Fruit fly (Drosophila melanogaster) whole organism, embryonic: ENCODE results near the gene Lamtor5.

Experiments used
- Asciz ChIP-seq: fragments of 200-800 bp; sonication (Bioruptor generic); optimal IDR thresholded peaks from 2 replicates; lab custom pipeline; 2017; ENCODE audit warnings: missing biosample characterization, mild to moderate bottlenecking, missing genetic modification characterization, missing genetic modification reagents
- C15 ChIP-seq: fragments of 200-800 bp; sonication (Bioruptor generic); IDR thresholded peaks from 3 replicates; pipeline ENCODE4 v1.3.6; 2022; ENCODE audit warnings: missing biosample characterization, missing genetic modification characterization
- CG10431 ChIP-seq: fragments of 200-800 bp; sonication (Bioruptor generic); optimal IDR thresholded peaks from 3 replicates; lab custom pipeline; 2018; ENCODE audit warnings: missing biosample characterization, mild to moderate bottlenecking, missing genetic modification characterization
- CG11085 ChIP-seq: fragments of 200-800 bp; sonication (Bioruptor generic); IDR thresholded peaks from 2 replicates; pipeline ENCODE4 v1.3.6; 2022; ENCODE audit warnings: missing biosample characterization, missing genetic modification characterization
- CG12219 ChIP-seq: fragments of 200-800 bp; sonication (Bioruptor generic); optimal IDR thresholded peaks from 3 replicates; lab custom pipeline; 2018; ENCODE audit warnings: missing biosample characterization, mild to moderate bottlenecking, missing genetic modification characterization
- CG12769 ChIP-seq: fragments of 200-800 bp; sonication (Bioruptor generic); optimal IDR thresholded peaks from 2 replicates; lab custom pipeline; 2019; ENCODE audit warnings: missing biosample characterization, mild to moderate bottlenecking, missing genetic modification characterization, moderate library complexity
- CG13775 ChIP-seq: fragments of 200-800 bp; sonication (Bioruptor generic); optimal IDR thresholded peaks from 3 replicates; lab custom pipeline; 2017; ENCODE audit warnings: missing biosample characterization, mild to moderate bottlenecking, missing genetic modification characterization
- CG14667 ChIP-seq: fragments of 200-800 bp; sonication (Bioruptor generic); IDR thresholded peaks from 2 replicates; pipeline ENCODE4 v1.3.6; 2022; ENCODE audit warnings: missing biosample characterization, missing genetic modification characterization
- CG14710 ChIP-seq: fragments of 200-800 bp; sonication (Bioruptor generic); optimal IDR thresholded peaks from 3 replicates; lab custom pipeline; 2019; ENCODE audit warnings: missing biosample characterization, mild to moderate bottlenecking, missing genetic modification characterization, moderate library complexity
- CG14965 ChIP-seq: fragments of 200-800 bp; sonication (Bioruptor generic); optimal IDR thresholded peaks from 2 replicates; lab custom pipeline; 2016; ENCODE audit warnings: missing biosample characterization, missing genetic modification characterization, borderline replicate concordance
- CG17612 ChIP-seq: fragments of 200-800 bp; sonication (Bioruptor generic); IDR thresholded peaks from 2 replicates; pipeline ENCODE4 v1.3.6; 2022; ENCODE audit warnings: missing biosample characterization, missing genetic modification characterization
- CG17829 ChIP-seq: fragments of 200-800 bp; optimal IDR thresholded peaks from 2 replicates; lab custom pipeline; 2019; ENCODE audit warnings: missing biosample characterization, mild to moderate bottlenecking, missing genetic modification characterization, moderate library complexity
- CG18599 ChIP-seq: fragments of 200-800 bp; sonication (Bioruptor generic); optimal IDR thresholded peaks from 3 replicates; lab custom pipeline; 2017; ENCODE audit warnings: missing biosample characterization, missing genetic modification characterization, mild to moderate bottlenecking, moderate library complexity, missing genetic modification reagents
- CG2116 ChIP-seq: fragments of 200-800 bp; sonication (Bioruptor generic); optimal IDR thresholded peaks from 3 replicates; lab custom pipeline; 2018; ENCODE audit warnings: missing biosample characterization, mild to moderate bottlenecking, missing genetic modification characterization
- CG2889 ChIP-seq: fragments of 200-800 bp; sonication (Bioruptor generic); IDR thresholded peaks from 3 replicates; pipeline ENCODE4 v1.3.6; 2022; ENCODE audit warnings: missing biosample characterization, missing genetic modification characterization
- CG32532 ChIP-seq: fragments of 200-800 bp; sonication (Bioruptor generic); IDR thresholded peaks from 2 replicates; pipeline ENCODE4 v1.3.6; 2022; ENCODE audit warnings: missing biosample characterization, missing genetic modification characterization
- CG33557 ChIP-seq: fragments of 200-800 bp; sonication (Bioruptor generic); optimal IDR thresholded peaks from 2 replicates; lab custom pipeline; 2019; ENCODE audit warnings: missing biosample characterization, mild to moderate bottlenecking, missing genetic modification characterization, moderate library complexity
- CG34376 ChIP-seq: fragments of 200-800 bp; sonication (Bioruptor generic); optimal IDR thresholded peaks from 2 replicates; lab custom pipeline; 2018; ENCODE audit warnings: missing biosample characterization, mild to moderate bottlenecking, missing genetic modification characterization
- CG3726 ChIP-seq: fragments of 200-800 bp; sonication (Bioruptor generic); IDR thresholded peaks from 3 replicates; pipeline ENCODE4, ENCODE4 v1.3.6; 2022; ENCODE audit warnings: missing biosample characterization, missing genetic modification characterization
- CG3847 ChIP-seq: fragments of 200-800 bp; sonication (Bioruptor generic); IDR thresholded peaks from 2 replicates; pipeline ENCODE4 v1.3.6; 2022; ENCODE audit warnings: missing biosample characterization, missing genetic modification characterization
- CG42726 ChIP-seq: fragments of 200-800 bp; sonication (Bioruptor generic); IDR thresholded peaks from 2 replicates; pipeline ENCODE4 v1.3.6; 2022; ENCODE audit warnings: missing biosample characterization, missing genetic modification characterization; ENCODE audit not compliant: partially characterized antibody
- CG4360 ChIP-seq: fragments of 200-800 bp; sonication (Bioruptor generic); IDR thresholded peaks from 2 replicates; pipeline ENCODE4 v1.3.6; 2022; ENCODE audit warnings: missing biosample characterization, missing genetic modification characterization
- CG4617 ChIP-seq: fragments of 200-800 bp; sonication (Bioruptor generic); optimal IDR thresholded peaks from 3 replicates; lab custom pipeline; 2016; ENCODE audit warnings: missing biosample characterization, missing genetic modification characterization, borderline replicate concordance
- CG6689 ChIP-seq: fragments of 200-800 bp; sonication (Bioruptor generic); IDR thresholded peaks from 2 replicates; pipeline ENCODE4 v1.3.6; 2022; ENCODE audit warnings: missing biosample characterization, missing genetic modification characterization
- CG7372 ChIP-seq: fragments of 200-800 bp; sonication (Bioruptor generic); IDR thresholded peaks from 2 replicates; pipeline ENCODE4 v1.3.6; 2022; ENCODE audit warnings: missing biosample characterization, missing genetic modification characterization
- CG7556 ChIP-seq: fragments of 200-800 bp; sonication (Bioruptor generic); optimal IDR thresholded peaks from 2 replicates; lab custom pipeline; 2017; ENCODE audit warnings: missing biosample characterization, mild to moderate bottlenecking, missing genetic modification characterization
- Chrac-16 ChIP-seq: fragments of 200-800 bp; sonication (Bioruptor generic); optimal IDR thresholded peaks from 3 replicates; lab custom pipeline; 2016; ENCODE audit warnings: missing biosample characterization, missing genetic modification characterization
- D19A ChIP-seq: fragments of 200-800 bp; optimal IDR thresholded peaks from 3 replicates; lab custom pipeline; 2019; ENCODE audit warnings: missing biosample characterization, mild to moderate bottlenecking, missing genetic modification characterization, moderate library complexity
- Dbx ChIP-seq: fragments of 200-800 bp; sonication (Bioruptor generic); IDR thresholded peaks from 3 replicates; pipeline ENCODE4 v1.3.6; 2022; ENCODE audit warnings: missing biosample characterization, missing genetic modification characterization
- Deaf1 ChIP-seq: fragments of 200-800 bp; optimal IDR thresholded peaks from 3 replicates; lab custom pipeline; 2019; ENCODE audit warnings: missing biosample characterization, mild to moderate bottlenecking, missing genetic modification characterization, moderate library complexity
- NFAT ChIP-seq: fragments of 200-800 bp; sonication (Bioruptor generic); IDR thresholded peaks from 2 replicates; pipeline ENCODE4 v1.3.6; 2022; ENCODE audit warnings: missing biosample characterization, missing genetic modification characterization
- NfI ChIP-seq: fragments of 200-800 bp; sonication (Bioruptor generic); optimal IDR thresholded peaks from 3 replicates; lab custom pipeline; 2018; ENCODE audit warnings: missing biosample characterization, mild to moderate bottlenecking, missing genetic modification characterization, moderate library complexity
- Spps ChIP-seq: fragments of 200-800 bp; sonication (Bioruptor generic); optimal IDR thresholded peaks from 2 replicates; lab custom pipeline; 2018; ENCODE audit warnings: missing biosample characterization, mild to moderate bottlenecking, missing genetic modification characterization
- cad ChIP-seq: fragments of >200 bp; optimal IDR thresholded peaks from 2 replicates; lab custom pipeline; 2017; ENCODE audit warnings: missing biosample characterization, missing genetic modification characterization
- cg ChIP-seq: fragments of 200-800 bp; sonication (Bioruptor generic); optimal IDR thresholded peaks from 3 replicates; lab custom pipeline; 2019; ENCODE audit warnings: missing biosample characterization, mild to moderate bottlenecking, missing genetic modification characterization, moderate library complexity
- chm ChIP-seq: fragments of 200-800 bp; sonication (Bioruptor generic); IDR thresholded peaks from 2 replicates; pipeline ENCODE4 v1.3.6; 2022; ENCODE audit warnings: missing biosample characterization, missing genetic modification characterization
- crol ChIP-seq: fragments of 200-800 bp; sonication (Bioruptor generic); IDR thresholded peaks from 2 replicates; pipeline ENCODE4 v1.3.6; 2022; ENCODE audit warnings: missing biosample characterization, missing genetic modification characterization
- danr ChIP-seq: fragments of 200-800 bp; sonication (Bioruptor generic); IDR thresholded peaks from 2 replicates; pipeline ENCODE4 v1.3.6; 2022; ENCODE audit warnings: missing biosample characterization, missing genetic modification characterization
- disco-r ChIP-seq: fragments of 200-800 bp; sonication (Bioruptor generic); optimal IDR thresholded peaks from 2 replicates; lab custom pipeline; 2016; ENCODE audit warnings: missing biosample characterization, missing genetic modification characterization
- grau ChIP-seq: fragments of 200-800 bp; optimal IDR thresholded peaks from 3 replicates; lab custom pipeline; 2019; ENCODE audit warnings: missing biosample characterization, mild to moderate bottlenecking, missing genetic modification characterization, moderate library complexity
- gsb-n ChIP-seq: fragments of 200-800 bp; sonication (Bioruptor generic); optimal IDR thresholded peaks from 3 replicates; lab custom pipeline; 2018; ENCODE audit warnings: missing biosample characterization, mild to moderate bottlenecking, missing genetic modification characterization
- gt ChIP-seq: fragments of 200-800 bp; sonication (Bioruptor generic); IDR thresholded peaks from 2 replicates; pipeline ENCODE4 v1.3.6; 2022; ENCODE audit warnings: missing biosample characterization, missing genetic modification characterization
- lilli ChIP-seq: fragments of 200-800 bp; sonication (Bioruptor generic); optimal IDR thresholded peaks from 3 replicates; lab custom pipeline; 2016; ENCODE audit warnings: missing biosample characterization, missing genetic modification characterization
- onecut ChIP-seq: fragments of 200-800 bp; sonication (Bioruptor generic); IDR thresholded peaks from 2 replicates; pipeline ENCODE4 v1.3.6; 2022; ENCODE audit warnings: missing biosample characterization, missing genetic modification characterization
- pita ChIP-seq: fragments of 200-800 bp; sonication (Bioruptor generic); optimal IDR thresholded peaks from 2 replicates; lab custom pipeline; 2017; ENCODE audit warnings: missing biosample characterization, mild to moderate bottlenecking, missing genetic modification characterization
- row ChIP-seq: fragments of 200-800 bp; sonication (Bioruptor generic); IDR thresholded peaks from 3 replicates; pipeline ENCODE4 v1.3.6; 2022; ENCODE audit warnings: missing biosample characterization, missing genetic modification characterization
- stc ChIP-seq: fragments of 200-800 bp; sonication (Bioruptor generic); IDR thresholded peaks from 2 replicates; pipeline ENCODE4 v1.3.6; 2022; ENCODE audit warnings: missing biosample characterization, missing genetic modification characterization
- tll ChIP-seq, 2 experiments: fragments of 200-800 bp in 1 of 2; fragments of >200 bp in 1 of 2; sonication (Bioruptor generic) in 1 of 2; optimal IDR thresholded peaks; 2 replicates each; lab custom pipeline; 2017 to 2019; ENCODE audit warnings: missing biosample characterization in 2 of 2, missing genetic modification characterization in 2 of 2, mild to moderate bottlenecking in 1 of 2, moderate library complexity in 1 of 2
- usp ChIP-seq: fragments of >200 bp; optimal IDR thresholded peaks from 2 replicates; lab custom pipeline; 2017; ENCODE audit warnings: missing biosample characterization, missing genetic modification characterization
- wek ChIP-seq: fragments of 200-800 bp; sonication (Bioruptor generic); optimal IDR thresholded peaks from 3 replicates; lab custom pipeline; 2018; ENCODE audit warnings: missing biosample characterization, mild to moderate bottlenecking, missing genetic modification characterization, moderate library complexity
- zfh2 ChIP-seq: fragments of 200-800 bp; sonication (Bioruptor generic); optimal IDR thresholded peaks from 2 replicates; lab custom pipeline; 2016; ENCODE audit warnings: missing biosample characterization, missing genetic modification characterization

The Lamtor5 gene

dm6 chrX:1848624-1849198, 10.1 kb downstream of the Lamtor5 start (continued):
- TF ChIP-seq CG7372 (GFP tag; lab: Robert Waterston, UW) (no peak), CG3847 (GFP tag; lab: Robert Waterston, UW) (no peak), CG32532 (peak; percentile 30; the same call in 1 of the 2 replicates), CG34376 (GFP tag; lab: Kevin White, UChicago) (peak; percentile 60), row (GFP tag; lab: Robert Waterston, UW) (0 out of 3 replicates have a peak, but pooled peaks have one; percentile 22), CG33557 (GFP tag; lab: Kevin White, UChicago) (no peak), CG11085 (GFP tag; lab: Robert Waterston, UW) (no peak), gt (GFP tag; lab: Robert Waterston, UW) (no peak), stc (GFP tag; lab: Robert Waterston, UW) (no peak), CG2116 (GFP tag; lab: Kevin White, UChicago) (no peak), CG7556 (GFP tag; lab: Kevin White, UChicago) (no peak), Deaf1 (tag; lab: Kevin White, UChicago) (no peak), CG6689 (no peak), zfh2 (GFP tag; lab: Kevin White, UChicago) (no peak), CG12769 (no peak), grau (tag; lab: Kevin White, UChicago) (no peak), D19A (tag; lab: Kevin White, UChicago) (peak; percentile 38), onecut (GFP tag; lab: Robert Waterston, UW) (no peak), CG12219 (GFP tag; lab: Kevin White, UChicago) (no peak), CG42726 (GFP tag; lab: Robert Waterston, UW) (no peak), CG2889 (no peak), tll (GFP tag; optimal IDR thresholded peaks at IDR 0.05; lab: Kevin White, UChicago) (no peak), CG14667 (GFP tag; lab: Robert Waterston, UW) (no peak), danr (GFP tag; lab: Robert Waterston, UW) (no peak), C15 (GFP tag; lab: Robert Waterston, UW) (no peak), CG10431 (no peak), CG17829 (no peak), crol (GFP tag; lab: Robert Waterston, UW) (no peak), NfI (GFP tag; lab: Kevin White, UChicago) (no peak), chm (GFP tag; lab: Robert Waterston, UW) (no peak), CG17612 (no peak), Chrac-16 (no peak), cad (GFP tag; lab: Kevin White, UChicago) (no peak), NFAT (GFP tag; lab: Robert Waterston, UW) (no peak), Spps (tag; lab: Kevin White, UChicago) (no peak), pita (no peak), CG14710 (no peak), usp (no peak), gsb-n (tag; lab: Kevin White, UChicago) (no peak), cg (GFP tag; lab: Kevin White, UChicago) (peak; percentile 12), CG4617 (GFP tag; lab: Kevin White, UChicago) (no peak), wek (GFP tag; lab: Kevin White, UChicago) (no peak), CG3726 (GFP tag; lab: Robert Waterston, UW) (no peak), Asciz (no peak), CG18599 (GFP tag; lab: Kevin White, UChicago) (peak; percentile 46), disco-r (GFP tag; lab: Kevin White, UChicago) (no peak), lilli (GFP tag; lab: Kevin White, UChicago) (peak; percentile 4), Dbx (GFP tag; lab: Robert Waterston, UW) (no peak), CG14965 (no peak), CG4360 (GFP tag; lab: Robert Waterston, UW) (no peak), CG13775 (GFP tag; lab: Kevin White, UChicago) (no peak)
